Worm (Caenorhabditis elegans): ENCODE results near the gene pde-3.

The pde-3 gene

ce11 chrII:14945518-14945917 is 26.0 kb downstream of the pde-3 start:
- TF ChIP-seq C38D4.7 (GFP tag; optimal IDR thresholded peaks at IDR 0.05) (no peak), F13H6.1 (tag; optimal IDR thresholded peaks at IDR 0.05) (no peak), ceh-34 (tag; optimal IDR thresholded peaks at IDR 0.05) (no peak), ahr-1 (tag; optimal IDR thresholded peaks at IDR 0.05) (no peak), ceh-24 (tag; optimal IDR thresholded peaks at IDR 0.05) (no peak), T23F11.4 (GFP tag; optimal IDR thresholded peaks at IDR 0.05) (no peak), hlh-6 (tag; optimal IDR thresholded peaks at IDR 0.05) (no peak), sdc-2 (tag; optimal IDR thresholded peaks at IDR 0.05) (no peak), dve-1 (tag; optimal IDR thresholded peaks at IDR 0.05) (no peak), ztf-16 (tag; optimal IDR thresholded peaks at IDR 0.05) (no peak), hlh-13 (GFP tag; optimal IDR thresholded peaks at IDR 0.05) (no peak), fkh-10 (GFP tag; optimal IDR thresholded peaks at IDR 0.05) (no peak), madf-2 (tag; optimal IDR thresholded peaks at IDR 0.05) (no peak), eyg-1 (tag; optimal IDR thresholded peaks at IDR 0.05) (no peak), ceh-9 (tag; optimal IDR thresholded peaks at IDR 0.05) (no peak), zip-5 (tag; optimal IDR thresholded peaks at IDR 0.05) (no peak), pag-3 (tag; optimal IDR thresholded peaks at IDR 0.05; ENCODE audit: borderline replicate concordance) (no peak), ceh-22 (tag; optimal IDR thresholded peaks at IDR 0.05) (no peak), Y22D7AL.16 (tag; optimal IDR thresholded peaks at IDR 0.05) (no peak)

ce11 chrII:14946545-14946944 is 27.0 kb downstream of the pde-3 start:
- TF ChIP-seq hlh-6 (tag; optimal IDR thresholded peaks at IDR 0.05) (no peak), lim-6 (tag; optimal IDR thresholded peaks at IDR 0.05) (no peak), Y22D7AL.16 (tag; optimal IDR thresholded peaks at IDR 0.05) (no peak), pha-2 (tag; optimal IDR thresholded peaks at IDR 0.05) (no peak), ref-2 (tag; optimal IDR thresholded peaks at IDR 0.05) (no peak), zip-5 (tag; optimal IDR thresholded peaks at IDR 0.05) (no peak), unc-55 (GFP tag; optimal IDR thresholded peaks at IDR 0.05) (no peak), ceh-31 (tag; optimal IDR thresholded peaks at IDR 0.05) (no peak), lin-11 (tag; optimal IDR thresholded peaks at IDR 0.05) (no peak), nhr-232 (tag; optimal IDR thresholded peaks at IDR 0.05) (no peak), T23F11.4 (GFP tag; optimal IDR thresholded peaks at IDR 0.05) (no peak)

ce11 chrII:14952464-14953064 is 33.1 kb downstream of the pde-3 start:
- TF ChIP-seq ceh-45 (GFP tag; IDR thresholded peaks at IDR 0.05) (no peak), ceh-48 (tag; optimal IDR thresholded peaks at IDR 0.05) (peak; percentile 42)

- TF ChIP-seq hlh-13 (GFP tag; optimal IDR thresholded peaks at IDR 0.05) (no peak), ceh-9 (tag; optimal IDR thresholded peaks at IDR 0.05) (no peak), C38D4.7 (GFP tag; optimal IDR thresholded peaks at IDR 0.05) (no peak), ceh-34 (tag; optimal IDR thresholded peaks at IDR 0.05) (no peak), hlh-15 (tag; optimal IDR thresholded peaks at IDR 0.05) (no peak), pat-9 (tag; optimal IDR thresholded peaks at IDR 0.05) (no peak), pax-1 (tag; optimal IDR thresholded peaks at IDR 0.05) (no peak), Y22D7AL.16 (tag; optimal IDR thresholded peaks at IDR 0.05) (no peak), fax-1 (tag; optimal IDR thresholded peaks at IDR 0.05) (no peak)
Observed at ce11 chrII:14958113-14958512, 38.6 kb downstream of the pde-3 start, which contains the start of gene Y53F4B.1. TSS of gene Y53F4B.1 (minus strand) at chrII:14958213.

- TF ChIP-seq nhr-11 (tag; optimal IDR thresholded peaks at IDR 0.05) (no peak), ceh-24 (tag; optimal IDR thresholded peaks at IDR 0.05) (no peak), elt-2 (tag; optimal IDR thresholded peaks at IDR 0.05) (peak; percentile 77), fax-1 (tag; optimal IDR thresholded peaks at IDR 0.05) (no peak)
Observed at ce11 chrII:14959273-14959672, 39.8 kb downstream of the pde-3 start.
